Fruit fly (Drosophila melanogaster) whole organism, embryonic: Measurements from ENCODE around the gene p-cup.
A peak's percentile ranks its signal among the peaks of the same experiment; 100 is the strongest.

Experiments
- Adf1 ChIP-seq: fragments of 200-800 bp; sonication (Bioruptor generic); IDR thresholded peaks from 2 replicates; pipeline ENCODE4 v1.3.6; 2022; ENCODE audit warnings: missing biosample characterization, missing genetic modification characterization
- CG10274 ChIP-seq: fragments of 200-800 bp; sonication (Bioruptor generic); optimal IDR thresholded peaks from 3 replicates; lab custom pipeline; 2017; ENCODE audit warnings: missing biosample characterization, mild to moderate bottlenecking, missing genetic modification characterization
- CG13894 ChIP-seq: fragments of 200-800 bp; sonication (Bioruptor generic); optimal IDR thresholded peaks from 3 replicates; lab custom pipeline; 2018; ENCODE audit warnings: missing biosample characterization, mild to moderate bottlenecking, missing genetic modification characterization, moderate library complexity
- CG14014 ChIP-seq: fragments of 200-800 bp; sonication (Bioruptor generic); IDR thresholded peaks from 2 replicates; pipeline ENCODE4 v1.3.6; 2022; ENCODE audit warnings: missing biosample characterization, missing genetic modification characterization
- CG15269 ChIP-seq: fragments of 200-800 bp; sonication (Bioruptor generic); optimal IDR thresholded peaks from 2 replicates; lab custom pipeline; 2018; ENCODE audit warnings: missing biosample characterization, mild to moderate bottlenecking, missing genetic modification characterization, moderate library complexity
- CG1603 ChIP-seq: fragments of 200-800 bp; sonication (Bioruptor generic); optimal IDR thresholded peaks from 2 replicates; lab custom pipeline; 2019; ENCODE audit warnings: missing biosample characterization, mild to moderate bottlenecking, missing genetic modification characterization, moderate library complexity
- CG17328 ChIP-seq: fragments of 200-800 bp; sonication (Bioruptor generic); IDR thresholded peaks from 2 replicates; pipeline ENCODE4 v1.3.6; 2022; ENCODE audit warnings: missing biosample characterization, missing genetic modification characterization
- CG18262 ChIP-seq: fragments of 200-800 bp; optimal IDR thresholded peaks from 3 replicates; lab custom pipeline; 2019; ENCODE audit warnings: missing biosample characterization, mild to moderate bottlenecking, missing genetic modification characterization, moderate library complexity
- CG2120 ChIP-seq: fragments of 200-800 bp; sonication (Bioruptor generic); optimal IDR thresholded peaks from 3 replicates; lab custom pipeline; 2016; ENCODE audit warnings: missing biosample characterization, missing genetic modification characterization
- CG32767 ChIP-seq: fragments of 200-800 bp; sonication (Bioruptor generic); IDR thresholded peaks from 2 replicates; pipeline ENCODE4 v1.3.6; 2022; ENCODE audit warnings: missing biosample characterization, missing genetic modification characterization
- CG3726 ChIP-seq: fragments of 200-800 bp; sonication (Bioruptor generic); IDR thresholded peaks from 3 replicates; pipeline ENCODE4, ENCODE4 v1.3.6; 2022; ENCODE audit warnings: missing biosample characterization, missing genetic modification characterization
- CG6254 ChIP-seq: fragments of 200-800 bp; sonication (Bioruptor generic); optimal IDR thresholded peaks from 3 replicates; lab custom pipeline; 2017; ENCODE audit warnings: mild to moderate bottlenecking, missing biosample characterization, missing genetic modification reagents, missing genetic modification characterization
- CG7372 ChIP-seq: fragments of 200-800 bp; sonication (Bioruptor generic); IDR thresholded peaks from 2 replicates; pipeline ENCODE4 v1.3.6; 2022; ENCODE audit warnings: missing biosample characterization, missing genetic modification characterization
- CG9797 ChIP-seq: fragments of 200-800 bp; sonication (Bioruptor generic); optimal IDR thresholded peaks from 3 replicates; lab custom pipeline; 2018; ENCODE audit warnings: missing biosample characterization, mild to moderate bottlenecking, missing genetic modification characterization
- CrebB ChIP-seq: fragments of 200-800 bp; sonication (Bioruptor generic); optimal IDR thresholded peaks from 3 replicates; lab custom pipeline; 2018; ENCODE audit warnings: missing biosample characterization, mild to moderate bottlenecking, missing genetic modification characterization
- Deaf1 ChIP-seq: fragments of 200-800 bp; optimal IDR thresholded peaks from 3 replicates; lab custom pipeline; 2019; ENCODE audit warnings: missing biosample characterization, mild to moderate bottlenecking, missing genetic modification characterization, moderate library complexity
- Drgx ChIP-seq: fragments of 200-800 bp; sonication (Bioruptor generic); IDR thresholded peaks from 2 replicates; pipeline ENCODE4 v1.3.6; 2022; ENCODE audit warnings: missing biosample characterization, missing genetic modification characterization
- Ets65A ChIP-seq: fragments of 200-800 bp; sonication (Bioruptor generic); peaks from one replicate; lab custom pipeline; 2016; ENCODE audit warnings: missing biosample characterization, missing genetic modification characterization
- Gug ChIP-seq: fragments of 200-800 bp; sonication (Bioruptor generic); IDR thresholded peaks from 4 replicates; pipeline ENCODE4 v1.3.6; 2022; ENCODE audit warnings: missing biosample characterization, missing genetic modification characterization
- Med ChIP-seq: fragments of 200-800 bp; sonication (Bioruptor generic); peaks from one replicate; lab custom pipeline; 2016; ENCODE audit warnings: missing biosample characterization, missing genetic modification characterization, mild to moderate bottlenecking, inconsistent platforms, moderate library complexity
- Myb ChIP-seq: fragments of 200-800 bp; sonication (Bioruptor generic); optimal IDR thresholded peaks from 2 replicates; lab custom pipeline; 2016; ENCODE audit warnings: missing biosample characterization, missing genetic modification characterization
- NK7.1 ChIP-seq: fragments of 200-800 bp; sonication (Bioruptor generic); optimal IDR thresholded peaks from 3 replicates; lab custom pipeline; 2016; ENCODE audit warnings: missing biosample characterization, missing genetic modification characterization
- NfI ChIP-seq: fragments of 200-800 bp; sonication (Bioruptor generic); optimal IDR thresholded peaks from 3 replicates; lab custom pipeline; 2018; ENCODE audit warnings: missing biosample characterization, mild to moderate bottlenecking, missing genetic modification characterization, moderate library complexity
- Oli ChIP-seq: fragments of 200-800 bp; sonication (Bioruptor generic); optimal IDR thresholded peaks from 2 replicates; lab custom pipeline; 2018; ENCODE audit warnings: missing biosample characterization, mild to moderate bottlenecking, missing genetic modification characterization, moderate library complexity
- Optix ChIP-seq: fragments of 200-800 bp; sonication (Bioruptor generic); IDR thresholded peaks from 3 replicates; pipeline ENCODE4 v1.3.6; 2022; ENCODE audit warnings: missing biosample characterization, missing genetic modification characterization
- Rfx ChIP-seq: fragments of 200-800 bp; sonication (Bioruptor generic); IDR thresholded peaks from 2 replicates; pipeline ENCODE4 v1.3.6; 2022; ENCODE audit warnings: missing biosample characterization, missing genetic modification characterization
- Sin3A ChIP-seq: fragments of >200 bp; optimal IDR thresholded peaks from 2 replicates; lab custom pipeline; 2018
- Tbp ChIP-seq: fragments of >200 bp; optimal IDR thresholded peaks from 2 replicates; lab custom pipeline; 2018; ENCODE audit warnings: missing biosample characterization, missing genetic modification characterization
- aop ChIP-seq: fragments of 200-800 bp; sonication (Bioruptor generic); IDR thresholded peaks from 2 replicates; pipeline ENCODE4 v1.3.6; 2022; ENCODE audit warnings: missing biosample characterization, missing genetic modification characterization
- bab2 ChIP-seq: fragments of 200-800 bp; sonication (Bioruptor generic); optimal IDR thresholded peaks from 2 replicates; lab custom pipeline; 2016; ENCODE audit warnings: missing biosample characterization, missing genetic modification characterization
- br ChIP-seq: fragments of >200 bp; optimal IDR thresholded peaks from 2 replicates; lab custom pipeline; 2017
- chinmo ChIP-seq: fragments of 200-800 bp; sonication (Bioruptor generic); IDR thresholded peaks from 4 replicates; pipeline ENCODE4 v1.3.6; 2022; ENCODE audit warnings: missing biosample characterization, missing genetic modification characterization; ENCODE audit not compliant: partially characterized antibody
- disco-r ChIP-seq: fragments of 200-800 bp; sonication (Bioruptor generic); optimal IDR thresholded peaks from 2 replicates; lab custom pipeline; 2016; ENCODE audit warnings: missing biosample characterization, missing genetic modification characterization
- dm ChIP-seq: fragments of 200-800 bp; sonication (Bioruptor generic); optimal IDR thresholded peaks from 3 replicates; lab custom pipeline; 2016; ENCODE audit warnings: missing biosample characterization, missing genetic modification characterization
- hbn ChIP-seq: fragments of 200-800 bp; sonication (Bioruptor generic); IDR thresholded peaks from 2 replicates; pipeline ENCODE4 v1.3.6; 2022; ENCODE audit warnings: missing biosample characterization, missing genetic modification characterization; ENCODE audit not compliant: partially characterized antibody
- maf-S ChIP-seq: fragments of 200-800 bp; sonication (Bioruptor generic); optimal IDR thresholded peaks from 2 replicates; lab custom pipeline; 2016; ENCODE audit warnings: missing biosample characterization, missing genetic modification characterization
- p53 ChIP-seq: fragments of 200-800 bp; sonication (Bioruptor generic); optimal IDR thresholded peaks from 2 replicates; lab custom pipeline; 2016; ENCODE audit warnings: missing biosample characterization, missing genetic modification characterization
- prd ChIP-seq, 3 experiments: fragments of >200 bp in 2 of 3; fragments of 200-800 bp in 1 of 3; sonication (Bioruptor generic) in 1 of 3; optimal IDR thresholded peaks in 2 of 3; IDR thresholded peaks in 1 of 3; 2 replicates in 2 of 3; 3 replicates in 1 of 3; pipeline versions ENCODE4 v1.3.6 to Lab custom; 2017 to 2022; ENCODE audit warnings: missing biosample characterization in 1 of 3, missing genetic modification characterization in 1 of 3
- pros ChIP-seq: fragments of 200-800 bp; sonication (Bioruptor generic); optimal IDR thresholded peaks from 3 replicates; lab custom pipeline; 2019; ENCODE audit warnings: missing biosample characterization, mild to moderate bottlenecking, missing genetic modification characterization, moderate library complexity
- pum ChIP-seq: fragments of 200-800 bp; sonication (Bioruptor generic); optimal IDR thresholded peaks from 2 replicates; lab custom pipeline; 2016; ENCODE audit warnings: missing biosample characterization, missing genetic modification characterization
- pzg ChIP-seq: fragments of 200-800 bp; sonication (Bioruptor generic); optimal IDR thresholded peaks from 3 replicates; lab custom pipeline; 2018; ENCODE audit warnings: missing biosample characterization, mild to moderate bottlenecking, missing genetic modification characterization, moderate library complexity
- rib ChIP-seq: fragments of 200-800 bp; sonication (Bioruptor generic); IDR thresholded peaks from 2 replicates; pipeline ENCODE4 v1.3.6; 2022; ENCODE audit warnings: missing biosample characterization, missing genetic modification characterization
- run ChIP-seq: fragments of 200-800 bp; sonication (Bioruptor generic); optimal IDR thresholded peaks from 3 replicates; lab custom pipeline; 2018; ENCODE audit warnings: missing biosample characterization, mild to moderate bottlenecking, missing genetic modification characterization
- scrt ChIP-seq: fragments of 200-800 bp; sonication (Bioruptor generic); optimal IDR thresholded peaks from 2 replicates; lab custom pipeline; 2018; ENCODE audit warnings: missing biosample characterization, mild to moderate bottlenecking, missing genetic modification characterization, moderate library complexity
- so ChIP-seq: fragments of 200-800 bp; sonication (Bioruptor generic); IDR thresholded peaks from 3 replicates; pipeline ENCODE4 v1.3.6; 2022; ENCODE audit warnings: missing biosample characterization, missing genetic modification characterization
- usp ChIP-seq: fragments of >200 bp; optimal IDR thresholded peaks from 2 replicates; lab custom pipeline; 2017; ENCODE audit warnings: missing biosample characterization, missing genetic modification characterization

Gene p-cup

DNA sequence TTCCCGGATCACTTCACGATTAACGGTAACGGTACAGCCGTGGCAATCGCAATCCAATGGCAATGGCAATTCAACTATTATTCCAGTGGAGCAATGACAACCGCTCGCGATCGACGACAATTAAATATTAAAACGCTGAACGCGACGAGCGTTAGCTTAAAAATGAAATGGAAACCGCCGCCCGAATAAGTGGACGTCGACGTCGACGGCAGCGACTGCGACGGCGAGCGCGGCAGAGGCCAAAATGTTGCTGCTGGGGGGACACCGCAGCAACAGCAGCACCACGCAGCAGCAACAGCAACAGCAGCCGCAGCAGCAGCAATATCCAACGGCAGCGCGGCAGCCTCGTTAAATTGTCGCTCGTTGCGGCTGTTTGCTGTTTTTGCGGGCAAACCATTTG is 3.9 kb upstream of the p-cup start, which contains the start of gene CG8568:
CG8568 (minus strand) TSS at position 101 of the 400 bp plus-strand sequence.
- TF ChIP-seq CG18262 (tag; lab: Kevin White, UChicago), result no peak
- peak; percentile 43 for TF ChIP-seq Med (GFP tag; lab: Kevin White, UChicago)
- TF ChIP-seq Adf1 (GFP tag; lab: Robert Waterston, UW), result peak; percentile 72
- TF ChIP-seq CrebB (tag; lab: Kevin White, UChicago), result no peak
- 0 out of 4 replicates have a peak, but pooled peaks have one; percentile 50 for TF ChIP-seq chinmo (GFP tag; lab: Robert Waterston, UW)
- no peak for TF ChIP-seq bab2 (GFP tag; lab: Kevin White, UChicago)
- TF ChIP-seq, all 482 proteins: peak for 3

DNA sequence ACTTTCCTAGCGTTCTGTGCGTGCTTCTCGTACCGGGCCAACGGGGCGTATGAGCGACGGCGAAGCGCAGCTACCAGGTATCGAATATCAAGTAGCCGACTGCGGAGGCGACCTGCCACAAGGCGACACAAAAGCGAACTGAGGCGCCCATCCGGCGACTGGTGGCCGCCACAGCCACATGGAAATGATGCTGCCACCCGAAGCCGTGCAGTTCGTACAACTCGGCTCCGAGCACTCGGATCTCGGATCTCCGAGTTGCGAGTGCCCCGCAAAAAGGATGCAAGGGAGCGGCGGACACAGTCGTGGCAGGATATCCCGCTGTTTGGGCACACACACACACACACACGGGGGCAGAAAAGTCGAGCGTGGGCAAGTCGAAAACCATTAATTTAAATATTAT is 4.7 kb downstream of the p-cup start, which contains the start of the genes CG12994 and CG46464:
CG12994 (minus strand) TSS at position 115 of the 400 bp plus-strand sequence.
CG46464 (minus strand) TSS at position 115 of the 400 bp plus-strand sequence.
- no peak for TF ChIP-seq p53 (GFP tag; lab: Kevin White, UChicago)
- TF ChIP-seq scrt (GFP tag; lab: Kevin White, UChicago), result no peak
- no peak for TF ChIP-seq disco-r (GFP tag; lab: Kevin White, UChicago)
- no peak for TF ChIP-seq Myb (GFP tag; lab: Kevin White, UChicago)
- no peak for TF ChIP-seq Oli (tag; lab: Kevin White, UChicago)
- no peak for TF ChIP-seq usp (GFP tag; lab: Kevin White, UChicago)
- no peak for TF ChIP-seq CG17328
- no peak for TF ChIP-seq prd (optimal IDR thresholded peaks at IDR 0.05; lab: Kevin White, UChicago)
- no peak for TF ChIP-seq prd (GFP tag; IDR thresholded peaks at IDR 0.05; lab: Robert Waterston, UW)
- no peak for TF ChIP-seq CG1603 (tag; lab: Kevin White, UChicago)
- peak; percentile 8 for TF ChIP-seq Ets65A (GFP tag; lab: Kevin White, UChicago)
- no peak for TF ChIP-seq pum (GFP tag; lab: Kevin White, UChicago)
- no peak for TF ChIP-seq maf-S (GFP tag; lab: Kevin White, UChicago)
- no peak for TF ChIP-seq hbn
- TF ChIP-seq rib (GFP tag; lab: Robert Waterston, UW), result no peak
- no peak for TF ChIP-seq NK7.1
- TF ChIP-seq Deaf1, result peak; percentile 90
- peak; percentile 43 for TF ChIP-seq CG7372
- TF ChIP-seq CG13894 (tag; lab: Kevin White, UChicago), result no peak

dm6 chrX:17424383-17424782 is 24.2 kb downstream of the p-cup start:
- TF ChIP-seq CG32767 (GFP tag; lab: Robert Waterston, UW) (no peak), CG6254 (GFP tag; lab: Kevin White, UChicago) (no peak), run (tag; lab: Kevin White, UChicago) (no peak), CG10274 (GFP tag; lab: Kevin White, UChicago) (no peak), Med (GFP tag; lab: Kevin White, UChicago) (peak; percentile 37), Optix (GFP tag; lab: Robert Waterston, UW) (0 out of 3 replicates have a peak, but pooled peaks have one; percentile 28), Drgx (peak; percentile 21; the same call in 1 of the 2 replicates), prd (optimal IDR thresholded peaks at IDR 0.05; lab: Kevin White, UChicago) (no peak), prd (GFP tag; IDR thresholded peaks at IDR 0.05; lab: Robert Waterston, UW) (peak; percentile 28; the same call in 1 of the 3 replicates), Rfx (GFP tag; lab: Robert Waterston, UW) (no peak)

- no peak for TF ChIP-seq CG14014 (GFP tag; lab: Robert Waterston, UW)
- TF ChIP-seq Sin3A, result peak; percentile 76
- TF ChIP-seq CG18262 (tag; lab: Kevin White, UChicago), result no peak
- TF ChIP-seq CG9797 (GFP tag; lab: Kevin White, UChicago), result no peak
- no peak for TF ChIP-seq aop
- no peak for TF ChIP-seq br (lab: Kevin White, UChicago)
- no peak for TF ChIP-seq CG15269 (tag; lab: Kevin White, UChicago)
- peak; percentile 23 for TF ChIP-seq pzg (GFP tag; lab: Kevin White, UChicago)
- TF ChIP-seq Gug (GFP tag; lab: Robert Waterston, UW), result no peak
- TF ChIP-seq so, result no peak
- peak; percentile 47 for TF ChIP-seq CG2120 (GFP tag; lab: Kevin White, UChicago)
- no peak for TF ChIP-seq CG3726 (GFP tag; lab: Robert Waterston, UW)
- TF ChIP-seq Tbp (GFP tag; lab: Kevin White, UChicago), result no peak
- peak; percentile 12 for TF ChIP-seq dm (GFP tag; lab: Kevin White, UChicago)
- peak; percentile 62 for TF ChIP-seq pros
- peak; percentile 50; the same call in 1 of the 2 replicates for TF ChIP-seq Rfx (GFP tag; lab: Robert Waterston, UW)
- TF ChIP-seq NfI (GFP tag; lab: Kevin White, UChicago), result peak; percentile 18
Measured at dm6 chrX:17423310-17423945, 25.1 kb downstream of the p-cup start, which contains the start of gene ENGase. ENGase (plus strand) TSS chrX:17423591.
